Worm (Caenorhabditis elegans) whole organism, L4 larva: Measurements from ENCODE around the gene C34B4.4.
"Not testable (repeated sequence)": the region's sequence is repeated elsewhere in the genome, so short reads cannot be mapped to it uniquely, and the experiment has no call there.

Source experiments
- F26F4.8 ChIP-seq: fragments of 200-800 bp; sonication (Bioruptor generic); conservative IDR thresholded peaks from 2 replicates; pipeline ENCODE4 v1.3.6; 2022; ENCODE audit warnings: missing genetic modification characterization, missing compliant biosample characterization
- F49E8.2 ChIP-seq: sonication (generic microtip); optimal IDR thresholded peaks from 2 replicates; lab custom pipeline; 2016; ENCODE audit warnings: missing compliant biosample characterization, mild to moderate bottlenecking, missing genetic modification characterization, borderline replicate concordance
- T26A8.4 ChIP-seq: fragments of 200-800 bp; sonication (Bioruptor generic); IDR thresholded peaks from 2 replicates; pipeline ENCODE4 v1.3.6; 2022; ENCODE audit warnings: missing genetic modification characterization, missing compliant biosample characterization
- Y5F2A.4 ChIP-seq: fragments of 200-800 bp; sonication (Bioruptor generic); optimal IDR thresholded peaks from 2 replicates; lab custom pipeline; 2018; ENCODE audit warnings: mild to moderate bottlenecking, missing genetic modification characterization, missing compliant biosample characterization
- Y75B8A.6 ChIP-seq: fragments of 200-800 bp; sonication (Bioruptor generic); IDR thresholded peaks from 2 replicates; pipeline ENCODE4 v1.3.6; 2022; ENCODE audit warnings: missing genetic modification reagents, missing genetic modification characterization, missing compliant biosample characterization
- ZK337.2 ChIP-seq: fragments of 200-800 bp; sonication (Bioruptor generic); IDR thresholded peaks from 2 replicates; pipeline ENCODE4 v1.3.6; 2022; ENCODE audit warnings: missing genetic modification reagents, missing genetic modification characterization, missing compliant biosample characterization
- aha-1 ChIP-seq: fragments of 150-350 bp; peaks from one replicate; lab custom pipeline; 2014; ENCODE audit warnings: missing biosample characterization, missing genetic modification characterization
- arid-1 ChIP-seq: fragments of 200-800 bp; sonication (Bioruptor generic); conservative IDR thresholded peaks from 2 replicates; pipeline ENCODE4 v1.3.6; 2022; ENCODE audit warnings: missing genetic modification reagents, missing genetic modification characterization, missing compliant biosample characterization
- ceh-20 ChIP-seq: fragments of 200-800 bp; sonication (Bioruptor generic); IDR thresholded peaks from 2 replicates; pipeline ENCODE4 v1.3.6; 2022; ENCODE audit warnings: missing genetic modification reagents, missing genetic modification characterization, missing compliant biosample characterization
- ctbp-1 ChIP-seq: fragments of 200-800 bp; sonication (Bioruptor generic); IDR thresholded peaks from 2 replicates; pipeline ENCODE4 v1.3.6; 2022; ENCODE audit warnings: missing genetic modification reagents, missing genetic modification characterization, missing compliant biosample characterization
- dmd-6 ChIP-seq: fragments of 200-800 bp; sonication (Bioruptor generic); IDR thresholded peaks from 2 replicates; pipeline ENCODE4 v1.3.6; 2022; ENCODE audit warnings: missing genetic modification reagents, missing genetic modification characterization, missing compliant biosample characterization
- egl-43 ChIP-seq: fragments of 200-800 bp; sonication (Bioruptor generic); IDR thresholded peaks from 2 replicates; pipeline ENCODE4 v1.3.6; 2022; ENCODE audit warnings: missing genetic modification reagents, missing genetic modification characterization, missing compliant biosample characterization
- madf-5 ChIP-seq, 2 experiments: fragments of 200-800 bp; sonication (Bioruptor generic); IDR thresholded peaks; 2 replicates each; pipeline ENCODE4 v1.3.6; 2022; ENCODE audit warnings: missing compliant biosample characterization in 2 of 2, missing genetic modification characterization in 2 of 2
- mxl-2 ChIP-seq: fragments of 200-800 bp; sonication (Bioruptor generic); conservative IDR thresholded peaks from 2 replicates; pipeline ENCODE4 v1.3.6; 2022; ENCODE audit warnings: missing genetic modification reagents, missing genetic modification characterization, missing compliant biosample characterization
- nhr-25 ChIP-seq: sonication (generic microtip); optimal IDR thresholded peaks from 2 replicates; lab custom pipeline; 2017; ENCODE audit warnings: missing genetic modification characterization, mild to moderate bottlenecking, missing compliant biosample characterization, antibody characterized with exemption, moderate library complexity, borderline replicate concordance; ENCODE audit not compliant: insufficient read depth
- nhr-28 ChIP-seq: fragments of 150-350 bp; optimal IDR thresholded peaks from 2 replicates; lab custom pipeline; 2014; ENCODE audit warnings: missing biosample characterization, missing genetic modification characterization
- saeg-2 ChIP-seq: fragments of 200-800 bp; sonication (Bioruptor generic); IDR thresholded peaks from 2 replicates; pipeline ENCODE4 v1.3.6; 2022; ENCODE audit warnings: missing genetic modification reagents, missing genetic modification characterization, missing compliant biosample characterization
- set-16 ChIP-seq: fragments of 200-800 bp; sonication (Bioruptor generic); IDR thresholded peaks from 2 replicates; pipeline ENCODE4 v1.3.6; 2022; ENCODE audit warnings: missing genetic modification reagents, missing genetic modification characterization, missing compliant biosample characterization
- snpc-1.2 ChIP-seq: fragments of 200-800 bp; sonication (Bioruptor generic); IDR thresholded peaks from 2 replicates; pipeline ENCODE4 v1.3.6; 2022; ENCODE audit warnings: missing genetic modification reagents, missing genetic modification characterization, missing compliant biosample characterization
- unc-62 ChIP-seq, 3 experiments: fragments of 150-350 bp in 1 of 3; sonication (generic microtip); optimal IDR thresholded peaks in 2 of 3; peaks in 1 of 3; 1 replicate in 1 of 3; 2 replicates in 2 of 3; lab custom pipeline; 2014 to 2017; ENCODE audit warnings: missing biosample characterization in 3 of 3, missing genetic modification characterization in 3 of 3, missing genetic modification reagents in 3 of 3, missing genotype in 1 of 3
- zfp-2 ChIP-seq: sonication (generic microtip); optimal IDR thresholded peaks from 2 replicates; lab custom pipeline; 2016; ENCODE audit warnings: mild to moderate bottlenecking, missing genetic modification characterization, missing compliant biosample characterization
- zip-2 ChIP-seq: fragments of 150-350 bp; optimal IDR thresholded peaks from 2 replicates; lab custom pipeline; 2014; ENCODE audit warnings: missing biosample characterization, missing genetic modification characterization

Gene C34B4.4

ce11 chrV:13111599-13112191, 21.5 kb downstream of the C34B4.4 start:
- no peak for TF ChIP-seq dmd-6 (GFP tag; lab: Robert Waterston, UW)
- TF ChIP-seq aha-1 (tag; lab: Kevin White, UChicago): peak; percentile 97
- 0 out of 2 replicates have a peak, but pooled peaks have one; percentile 23 for TF ChIP-seq ceh-20 (GFP tag; lab: Robert Waterston, UW)

- TF ChIP-seq zip-2 (tag; lab: Kevin White, UChicago) (no peak), madf-5 (GFP tag; IDR thresholded peaks at IDR 0.05; lab: Robert Waterston, UW) (no peak), saeg-2 (GFP tag; lab: Robert Waterston, UW) (no peak), ZK337.2 (GFP tag; lab: Robert Waterston, UW) (no peak), ceh-20 (GFP tag; lab: Robert Waterston, UW) (no peak), unc-62 (GFP tag; optimal IDR thresholded peaks at IDR 0.05 in 1 of 2; lab: Kevin White, UChicago) (peak in 1 of 2 experiments; percentile 91), unc-62 (tag; optimal IDR thresholded peaks at IDR 0.05; lab: Kevin White, UChicago) (no peak), Y75B8A.6 (no peak)
- TF ChIP-seq, all 104 proteins: peak for 1
These were observed 22.8 kb downstream of the C34B4.4 start for ce11 chrV:13112937-13113497.

- TF ChIP-seq unc-62 (GFP tag; optimal IDR thresholded peaks at IDR 0.05 in 1 of 2; lab: Kevin White, UChicago): peak in 1 of 2 experiments; percentile 65
- TF ChIP-seq unc-62 (tag; optimal IDR thresholded peaks at IDR 0.05; lab: Kevin White, UChicago): no peak
- no peak for TF ChIP-seq F49E8.2 (tag; lab: Kevin White, UChicago)
These were observed 24.5 kb downstream of the C34B4.4 start for ce11 chrV:13114552-13115237.

- TF ChIP-seq nhr-25 (no peak), nhr-28 (tag; lab: Kevin White, UChicago) (peak; percentile 42), mxl-2 (GFP tag; lab: Robert Waterston, UW) (no peak)
- TF ChIP-seq, all 104 proteins: peak for 1
These were observed 26.0 kb downstream of the C34B4.4 start, which contains the start of gene acly-2 for ce11 chrV:13116114-13116603. Gene acly-2, plus strand, starts transcription at chrV:13116488.

ce11 chrV:13120097-13120496, 29.9 kb downstream of the C34B4.4 start, which contains the start of gene max-1:
Gene max-1, minus strand, starts transcription at chrV:13120220.
- TF ChIP-seq madf-5 (GFP tag; IDR thresholded peaks at IDR 0.05; lab: Robert Waterston, UW) (no peak), F26F4.8 (no peak), aha-1 (tag; lab: Kevin White, UChicago) (peak; percentile 21), Y5F2A.4 (no peak)

ce11 chrV:13121266-13121665, 31.1 kb downstream of the C34B4.4 start:
- TF ChIP-seq unc-62 (GFP tag; optimal IDR thresholded peaks at IDR 0.05 in 1 of 2; lab: Kevin White, UChicago) (peak in 1 of 2 experiments; percentile 93), unc-62 (tag; optimal IDR thresholded peaks at IDR 0.05; lab: Kevin White, UChicago) (no peak), zfp-2 (no peak)

- TF ChIP-seq T26A8.4: peak; percentile 64
- TF ChIP-seq unc-62 (GFP tag; optimal IDR thresholded peaks at IDR 0.05 in 1 of 2; lab: Kevin White, UChicago): peak in 1 of 2 experiments; percentile 23
- TF ChIP-seq unc-62 (tag; optimal IDR thresholded peaks at IDR 0.05; lab: Kevin White, UChicago): not testable (repeated sequence)
- TF ChIP-seq snpc-1.2 (GFP tag; lab: Robert Waterston, UW): peak; percentile 32; the same call in 1 of the 2 replicates
- 0 out of 2 replicates have a peak, but pooled peaks have one; percentile 32 for TF ChIP-seq saeg-2 (GFP tag; lab: Robert Waterston, UW)
- TF ChIP-seq set-16: peak; percentile 59
- TF ChIP-seq ctbp-1: 0 out of 2 replicates have a peak, but pooled peaks have one; percentile 53
- 0 out of 2 replicates have a peak, but pooled peaks have one; percentile 5 for TF ChIP-seq arid-1 (GFP tag; lab: Robert Waterston, UW)
- peak; percentile 51; the same call in 1 of the 2 replicates for TF ChIP-seq egl-43 (GFP tag; lab: Robert Waterston, UW)
These were observed 35.7 kb downstream of the C34B4.4 start for ce11 chrV:13125942-13126341.
